Fruit fly (Drosophila melanogaster) whole organism: ENCODE results near the gene Xport-B.

Experiments
- CG8478 ChIP-seq: fragments of >200 bp; optimal IDR thresholded peaks from 2 replicates; lab custom pipeline; 2018; ENCODE audit warnings: inconsistent platforms
- Dll ChIP-seq: fragments of >200 bp; optimal IDR thresholded peaks from 2 replicates; lab custom pipeline; 2017
- EcR ChIP-seq, 2 experiments: fragments of >200 bp; optimal IDR thresholded peaks; 2 replicates each; lab custom pipeline; 2017; ENCODE audit warnings: missing biosample characterization in 2 of 2, missing genetic modification characterization in 2 of 2, missing genetic modification reagents in 2 of 2
- pan ChIP-seq: fragments of >200 bp; optimal IDR thresholded peaks from 2 replicates; lab custom pipeline; 2017
- psq ChIP-seq: fragments of >200 bp; optimal IDR thresholded peaks from 2 replicates; lab custom pipeline; 2017
- usp ChIP-seq: fragments of >200 bp; optimal IDR thresholded peaks from 2 replicates; lab custom pipeline; 2017; ENCODE audit warnings: missing biosample characterization, missing genetic modification characterization, mixed read lengths

DNA sequence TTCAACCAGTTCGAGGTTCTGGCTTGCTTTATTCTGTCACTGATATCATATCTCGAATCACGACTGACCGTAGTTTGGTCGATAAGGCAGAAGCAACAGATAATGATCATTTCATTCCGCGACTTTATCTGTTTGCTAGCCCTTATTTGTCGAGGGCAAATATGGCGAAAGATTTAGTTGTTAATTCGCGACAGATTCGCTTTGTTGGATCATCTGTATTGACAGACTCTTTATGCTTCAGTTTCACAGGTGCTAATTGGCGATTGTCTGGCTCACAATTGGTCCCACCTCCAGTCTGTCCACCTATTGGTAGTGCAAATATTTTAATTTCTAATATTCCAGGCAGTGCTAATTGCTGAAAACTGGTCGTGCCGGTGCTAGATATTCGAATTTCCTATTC lies 9.1 kb upstream of the Xport-B start:
- TF ChIP-seq usp (GFP tag; lab: Kevin White, UChicago): no peak
- no peak for TF ChIP-seq psq (lab: Kevin White, UChicago)
- no peak for TF ChIP-seq pan
- no peak for TF ChIP-seq CG8478 (lab: Kevin White, UChicago)
- no peak for TF ChIP-seq Dll (lab: Kevin White, UChicago)
- TF ChIP-seq EcR (GFP tag; optimal IDR thresholded peaks at IDR 0.05; lab: Kevin White, UChicago): no peak
